Worm (Caenorhabditis elegans) whole organism, L4 larva: ENCODE results near the gene rnf-121.
A peak's percentile ranks its signal among the peaks of the same experiment; 100 is the strongest.

ENCODE experiments used
- ama-1 ChIP-seq: fragments of 150-350 bp; optimal IDR thresholded peaks from 2 replicates; lab custom pipeline; 2014; ENCODE audit warnings: inconsistent platforms, mixed read lengths
- ceh-82 ChIP-seq: sonication (generic microtip); optimal IDR thresholded peaks from 2 replicates; lab custom pipeline; 2017; ENCODE audit warnings: missing biosample characterization, missing genetic modification characterization
- lin-15B ChIP-seq: fragments of 150-350 bp; sonication (generic microtip); optimal IDR thresholded peaks from 3 replicates; lab custom pipeline; 2014; ENCODE audit warnings: missing biosample characterization, missing genetic modification characterization
- lin-39 ChIP-seq: fragments of 150-350 bp; optimal IDR thresholded peaks from 2 replicates; lab custom pipeline; 2014; ENCODE audit warnings: missing biosample characterization, missing genetic modification reagents, missing genetic modification characterization
- mep-1 ChIP-seq: fragments of 150-350 bp; sonication (generic microtip); optimal IDR thresholded peaks from 3 replicates; lab custom pipeline; 2014; ENCODE audit warnings: missing biosample characterization, missing genetic modification characterization
- nhr-237 ChIP-seq: sonication (generic microtip); optimal IDR thresholded peaks from 2 replicates; lab custom pipeline; 2017; ENCODE audit warnings: missing biosample characterization, missing genetic modification characterization
- php-3 ChIP-seq: fragments of 200-800 bp; sonication (Bioruptor generic); IDR thresholded peaks from 2 replicates; pipeline ENCODE4 v1.3.6; 2022; ENCODE audit warnings: missing genetic modification reagents, missing genetic modification characterization, missing compliant biosample characterization
- unc-62 ChIP-seq, 3 experiments: fragments of 150-350 bp in 1 of 3; sonication (generic microtip); optimal IDR thresholded peaks in 2 of 3; peaks in 1 of 3; 1 replicate in 1 of 3; 2 replicates in 2 of 3; lab custom pipeline; 2014 to 2017; ENCODE audit warnings: missing biosample characterization in 3 of 3, missing genetic modification characterization in 3 of 3, missing genetic modification reagents in 3 of 3, missing genotype in 1 of 3

ce11 chrIII:4195306-4196008 lies 24.7 kb upstream of the rnf-121 start:
- TF ChIP-seq php-3 (GFP tag; lab: Robert Waterston, UW), result peak; percentile 36
- peak in 1 of 2 experiments; percentile 75 for TF ChIP-seq unc-62 (GFP tag; optimal IDR thresholded peaks at IDR 0.05 in 1 of 2; lab: Kevin White, UChicago)
- no peak for TF ChIP-seq unc-62 (tag; optimal IDR thresholded peaks at IDR 0.05; lab: Kevin White, UChicago)
- TF ChIP-seq mep-1 (tag; lab: Kevin White, UChicago), result peak; percentile 76
- no peak for TF ChIP-seq nhr-237 (tag; lab: Kevin White, UChicago)
- no peak for TF ChIP-seq lin-39 (tag; lab: Kevin White, UChicago)
- no peak for TF ChIP-seq ceh-82
- no peak for TF ChIP-seq lin-15B (tag; lab: Kevin White, UChicago)
- peak; percentile 95 for TF ChIP-seq ama-1
